Fruit fly (Drosophila melanogaster) whole organism: ENCODE results near the gene Dbp21E2.

Experiments used
- Dll ChIP-seq: fragments of >200 bp; optimal IDR thresholded peaks from 2 replicates; lab custom pipeline; 2017
- EcR ChIP-seq, 2 experiments: fragments of >200 bp; optimal IDR thresholded peaks; 2 replicates each; lab custom pipeline; 2017; ENCODE audit warnings: missing biosample characterization in 2 of 2, missing genetic modification characterization in 2 of 2, missing genetic modification reagents in 2 of 2
- usp ChIP-seq: fragments of >200 bp; optimal IDR thresholded peaks from 2 replicates; lab custom pipeline; 2017; ENCODE audit warnings: missing biosample characterization, missing genetic modification characterization, mixed read lengths

DNA sequence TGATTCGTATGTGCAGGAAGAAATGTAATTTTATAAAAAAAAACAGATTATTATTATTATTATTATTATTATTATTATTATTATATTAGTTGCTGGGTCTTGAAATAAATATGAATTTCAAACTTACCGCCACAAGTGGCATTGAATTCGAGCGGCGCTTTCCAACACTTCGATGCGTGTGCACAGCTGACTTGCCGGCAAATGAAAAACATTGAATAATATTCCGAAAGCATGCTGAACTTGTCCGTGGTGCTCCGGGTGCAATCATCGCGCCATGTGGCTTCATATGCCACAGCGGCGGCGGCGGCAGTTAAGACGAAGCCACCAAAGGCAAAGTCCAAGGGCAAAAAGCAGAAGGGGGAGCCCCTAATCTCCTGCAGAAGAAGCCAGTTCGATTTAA is at the start of gene Dbp21E2:
- TF ChIP-seq usp (GFP tag; lab: Kevin White, UChicago): no peak
- TF ChIP-seq Dll (lab: Kevin White, UChicago): no peak
- no peak for TF ChIP-seq EcR (GFP tag; optimal IDR thresholded peaks at IDR 0.05; lab: Kevin White, UChicago)
